Fruit fly (Drosophila melanogaster): ENCODE data around the gene Glyp.

Glyp gene

dm6 chr2L:2180120-2180539 is 49.5 kb downstream of the Glyp start (continued):
- peak; percentile 77 for TF ChIP-seq CG8765 (GFP tag; IDR thresholded peaks at IDR 0.05)
- TF ChIP-seq fu2 (GFP tag; optimal IDR thresholded peaks at IDR 0.05) = no peak
- TF ChIP-seq PHDP (tag; optimal IDR thresholded peaks at IDR 0.05) = peak; percentile 93
- no peak for TF ChIP-seq sna (GFP tag; IDR thresholded peaks at IDR 0.05; ENCODE audit: partially characterized antibody)
- peak; percentile 61 for TF ChIP-seq NFAT (GFP tag; IDR thresholded peaks at IDR 0.05)
- TF ChIP-seq hth (optimal IDR thresholded peaks at IDR 0.05) = no peak
- peak; percentile 29 for TF ChIP-seq grn (GFP tag; optimal IDR thresholded peaks at IDR 0.05)
- peak; percentile 90 for TF ChIP-seq ase (GFP tag; IDR thresholded peaks at IDR 0.05)
- peak; percentile 47 for TF ChIP-seq Usf (GFP tag; optimal IDR thresholded peaks at IDR 0.05)
- peak; percentile 64 for TF ChIP-seq Atf3 (GFP tag; optimal IDR thresholded peaks at IDR 0.05)
- TF ChIP-seq Drgx (GFP tag; IDR thresholded peaks at IDR 0.05) = peak; percentile 86
- TF ChIP-seq slp2 (GFP tag; optimal IDR thresholded peaks at IDR 0.05) = peak; percentile 71
- peak; percentile 34 for TF ChIP-seq CG9876 (GFP tag; optimal IDR thresholded peaks at IDR 0.05)
- peak; percentile 72 for TF ChIP-seq CG12659 (GFP tag; optimal IDR thresholded peaks at IDR 0.05)
- TF ChIP-seq Dek (tag; optimal IDR thresholded peaks at IDR 0.05) = peak; percentile 86
- peak; percentile 29 for TF ChIP-seq Elba2 (GFP tag; optimal IDR thresholded peaks at IDR 0.05)
- peak; percentile 94 for TF ChIP-seq CG6689 (GFP tag; IDR thresholded peaks at IDR 0.05)
- TF ChIP-seq run (tag; optimal IDR thresholded peaks at IDR 0.05) = peak; percentile 90
- peak; percentile 89 for TF ChIP-seq CG9727 (GFP tag; optimal IDR thresholded peaks at IDR 0.05)
- no peak for TF ChIP-seq CG13287 (GFP tag; IDR thresholded peaks at IDR 0.05; ENCODE audit: partially characterized antibody)
- TF ChIP-seq Hr78 (GFP tag; optimal IDR thresholded peaks at IDR 0.05) = peak in 1 of 2 experiments; percentile 97
- no peak for TF ChIP-seq pita (GFP tag; optimal IDR thresholded peaks at IDR 0.05)
- peak; percentile 85 for TF ChIP-seq CG18476 (GFP tag; optimal IDR thresholded peaks at IDR 0.05)
- TF ChIP-seq Vsx1 (GFP tag; optimal IDR thresholded peaks at IDR 0.05) = peak; percentile 80
- peak; percentile 91 for TF ChIP-seq Spps (tag; optimal IDR thresholded peaks at IDR 0.05)
- no peak for TF ChIP-seq B-H2 (GFP tag; optimal IDR thresholded peaks at IDR 0.05)
- TF ChIP-seq peb (GFP tag; IDR thresholded peaks at IDR 0.05) = peak; percentile 83
- TF ChIP-seq CG10321 (GFP tag; IDR thresholded peaks at IDR 0.05) = peak; percentile 42; the same call in 1 of the 2 replicates
- peak; percentile 93 for TF ChIP-seq Oli (tag; optimal IDR thresholded peaks at IDR 0.05)
- TF ChIP-seq lilli (GFP tag; optimal IDR thresholded peaks at IDR 0.05) = peak; percentile 77
- TF ChIP-seq hbn (GFP tag; IDR thresholded peaks at IDR 0.05; ENCODE audit: partially characterized antibody) = no peak
- TF ChIP-seq Lhr (GFP tag; optimal IDR thresholded peaks at IDR 0.05) = peak; percentile 83
- peak; percentile 51 for TF ChIP-seq slou (GFP tag; optimal IDR thresholded peaks at IDR 0.05)
- TF ChIP-seq Dref (GFP tag; IDR thresholded peaks at IDR 0.05) = no peak
- peak; percentile 54 for TF ChIP-seq CG10462 (GFP tag; optimal IDR thresholded peaks at IDR 0.05)
- TF ChIP-seq CG3407 (GFP tag; optimal IDR thresholded peaks at IDR 0.05) = peak; percentile 84
- peak; percentile 82 for TF ChIP-seq CG1024 (GFP tag; IDR thresholded peaks at IDR 0.05)
- peak; percentile 86 for TF ChIP-seq CG10959 (GFP tag; IDR thresholded peaks at IDR 0.05)
- TF ChIP-seq CG2712 (tag; optimal IDR thresholded peaks at IDR 0.05) = peak; percentile 96
- peak; percentile 71; the same call in 2 of the 3 replicates for TF ChIP-seq z (GFP tag; IDR thresholded peaks at IDR 0.05)
- peak; percentile 93 for TF ChIP-seq CG2678 (tag; optimal IDR thresholded peaks at IDR 0.05)
- peak; percentile 68 for TF ChIP-seq crol (GFP tag; IDR thresholded peaks at IDR 0.05)
- TF ChIP-seq HLHmδ (GFP tag; optimal IDR thresholded peaks at IDR 0.05) = no peak
- TF ChIP-seq Six4 (GFP tag; optimal IDR thresholded peaks at IDR 0.05) = peak; percentile 92
- peak; percentile 85 for TF ChIP-seq CG1602 (GFP tag; optimal IDR thresholded peaks at IDR 0.05)
- TF ChIP-seq CG32767 (GFP tag; IDR thresholded peaks at IDR 0.05) = peak; percentile 85
- peak; percentile 94 for TF ChIP-seq Xrp1 (GFP tag; IDR thresholded peaks at IDR 0.05)
- peak; percentile 79 to 83 for TF ChIP-seq chif (GFP tag; optimal IDR thresholded peaks at IDR 0.05)
- TF ChIP-seq tio (GFP tag; optimal IDR thresholded peaks at IDR 0.05) = peak; percentile 63
- peak; percentile 88 for TF ChIP-seq Rfx (GFP tag; IDR thresholded peaks at IDR 0.05)
- no peak for TF ChIP-seq Kr (GFP tag; optimal IDR thresholded peaks at IDR 0.05)
